Worm (Caenorhabditis elegans): ENCODE results near the gene C46C2.2.

- TF ChIP-seq lin-39 (tag; optimal IDR thresholded peaks at IDR 0.05), result no peak
- TF ChIP-seq zag-1 (tag; optimal IDR thresholded peaks at IDR 0.05), result no peak
- no peak for TF ChIP-seq tbx-2 (tag; optimal IDR thresholded peaks at IDR 0.05)
- no peak for TF ChIP-seq nhr-77 (tag; optimal IDR thresholded peaks at IDR 0.05)
- TF ChIP-seq ama-1 (optimal IDR thresholded peaks at IDR 0.05), result no peak
- no peak for TF ChIP-seq ztf-11 (tag; optimal IDR thresholded peaks at IDR 0.05)
- TF ChIP-seq elt-3 (tag; optimal IDR thresholded peaks at IDR 0.05), result peak in 1 of 3 experiments; percentile 63
Observed at ce11 chrIV:9239151-9239550, 21.6 kb downstream of the C46C2.2 start.
